Fruit fly (Drosophila melanogaster) whole organism, pupa: ENCODE data around the gene Ald2.

Experiments
- CG10348 ChIP-seq: fragments of 200-800 bp; sonication (Bioruptor generic); IDR thresholded peaks from 2 replicates; pipeline ENCODE4 v1.3.6; 2022; ENCODE audit warnings: missing biosample characterization, missing genetic modification characterization
- CG12605 ChIP-seq: fragments of 200-800 bp; sonication (Bioruptor generic); IDR thresholded peaks from 2 replicates; pipeline ENCODE4 v1.3.6; 2022; ENCODE audit warnings: missing biosample characterization, missing genetic modification characterization
- CG13204 ChIP-seq: fragments of 200-800 bp; sonication (Bioruptor generic); optimal IDR thresholded peaks from 2 replicates; lab custom pipeline; 2018; ENCODE audit warnings: missing biosample characterization, mild to moderate bottlenecking, missing genetic modification characterization, moderate library complexity
- CG14655 ChIP-seq: fragments of 200-800 bp; sonication (Bioruptor generic); optimal IDR thresholded peaks from 3 replicates; lab custom pipeline; 2017; ENCODE audit warnings: mild to moderate bottlenecking, missing biosample characterization, missing genetic modification reagents, missing genetic modification characterization
- CG15710 ChIP-seq: fragments of 200-800 bp; sonication (Bioruptor generic); optimal IDR thresholded peaks from 2 replicates; lab custom pipeline; 2018; ENCODE audit warnings: missing biosample characterization, mild to moderate bottlenecking, missing genetic modification characterization, moderate library complexity
- CG17806 ChIP-seq: fragments of 200-800 bp; sonication (Bioruptor generic); optimal IDR thresholded peaks from 2 replicates; lab custom pipeline; 2018; ENCODE audit warnings: missing biosample characterization, mild to moderate bottlenecking, missing genetic modification characterization, moderate library complexity
- CG32121 ChIP-seq: fragments of 200-800 bp; sonication (Bioruptor generic); IDR thresholded peaks from 2 replicates; pipeline ENCODE4 v1.3.6; 2022; ENCODE audit warnings: missing biosample characterization, missing genetic modification characterization
- CG34367 ChIP-seq: fragments of 200-800 bp; sonication (Bioruptor generic); optimal IDR thresholded peaks from 2 replicates; lab custom pipeline; 2018; ENCODE audit warnings: missing biosample characterization, mild to moderate bottlenecking, missing genetic modification characterization
- CG4496 ChIP-seq: fragments of 200-800 bp; sonication (Bioruptor generic); IDR thresholded peaks from 3 replicates; pipeline ENCODE4 v1.3.6; 2022; ENCODE audit warnings: missing biosample characterization, missing genetic modification characterization
- CG8159 ChIP-seq: fragments of 200-800 bp; sonication (Bioruptor generic); optimal IDR thresholded peaks from 3 replicates; lab custom pipeline; 2018; ENCODE audit warnings: missing biosample characterization, mild to moderate bottlenecking, missing genetic modification characterization, moderate library complexity
- CG8301 ChIP-seq: fragments of 200-800 bp; sonication (Bioruptor generic); optimal IDR thresholded peaks from 2 replicates; lab custom pipeline; 2018; ENCODE audit warnings: missing biosample characterization, mild to moderate bottlenecking, missing genetic modification characterization
- CG9948 ChIP-seq: fragments of 200-800 bp; sonication (Bioruptor generic); optimal IDR thresholded peaks from 2 replicates; lab custom pipeline; 2018; ENCODE audit warnings: missing biosample characterization, mild to moderate bottlenecking, missing genetic modification characterization, moderate library complexity
- D1 ChIP-seq: fragments of 200-800 bp; sonication (Bioruptor generic); optimal IDR thresholded peaks from 2 replicates; lab custom pipeline; 2018; ENCODE audit warnings: missing biosample characterization, mild to moderate bottlenecking, missing genetic modification characterization, moderate library complexity
- EcR ChIP-seq: fragments of 200-800 bp; sonication (Bioruptor generic); optimal IDR thresholded peaks from 3 replicates; lab custom pipeline; 2019; ENCODE audit warnings: missing biosample characterization, missing genetic modification characterization, mild to moderate bottlenecking, moderate library complexity, missing genetic modification reagents
- Ets98B ChIP-seq: fragments of 200-800 bp; sonication (Bioruptor generic); IDR thresholded peaks from 2 replicates; pipeline ENCODE4 v1.3.6; 2022; ENCODE audit warnings: missing biosample characterization, missing genetic modification characterization
- Pif1A ChIP-seq: fragments of 200-800 bp; sonication (Bioruptor generic); optimal IDR thresholded peaks from 3 replicates; lab custom pipeline; 2016; ENCODE audit warnings: missing biosample characterization, missing genetic modification characterization
- Pif1B ChIP-seq: fragments of 200-800 bp; sonication (Bioruptor generic); optimal IDR thresholded peaks from 3 replicates; lab custom pipeline; 2016; ENCODE audit warnings: missing biosample characterization, missing genetic modification characterization
- Snoo ChIP-seq: fragments of 200-800 bp; sonication (Bioruptor generic); optimal IDR thresholded peaks from 3 replicates; lab custom pipeline; 2017; ENCODE audit warnings: missing biosample characterization, mild to moderate bottlenecking, missing genetic modification characterization, inconsistent platforms
- fd96Ca ChIP-seq: fragments of 200-800 bp; sonication (Bioruptor generic); IDR thresholded peaks from 3 replicates; pipeline ENCODE4 v1.3.6; 2022; ENCODE audit warnings: missing biosample characterization, missing genetic modification characterization
- gl ChIP-seq: fragments of 200-800 bp; sonication (Bioruptor generic); optimal IDR thresholded peaks from 2 replicates; lab custom pipeline; 2018; ENCODE audit warnings: missing biosample characterization, mild to moderate bottlenecking, missing genetic modification characterization
- rn ChIP-seq: fragments of 200-800 bp; sonication (Bioruptor generic); IDR thresholded peaks from 2 replicates; pipeline ENCODE4 v1.3.6; 2022; ENCODE audit warnings: missing biosample characterization, missing genetic modification characterization

The Ald2 gene

DNA sequence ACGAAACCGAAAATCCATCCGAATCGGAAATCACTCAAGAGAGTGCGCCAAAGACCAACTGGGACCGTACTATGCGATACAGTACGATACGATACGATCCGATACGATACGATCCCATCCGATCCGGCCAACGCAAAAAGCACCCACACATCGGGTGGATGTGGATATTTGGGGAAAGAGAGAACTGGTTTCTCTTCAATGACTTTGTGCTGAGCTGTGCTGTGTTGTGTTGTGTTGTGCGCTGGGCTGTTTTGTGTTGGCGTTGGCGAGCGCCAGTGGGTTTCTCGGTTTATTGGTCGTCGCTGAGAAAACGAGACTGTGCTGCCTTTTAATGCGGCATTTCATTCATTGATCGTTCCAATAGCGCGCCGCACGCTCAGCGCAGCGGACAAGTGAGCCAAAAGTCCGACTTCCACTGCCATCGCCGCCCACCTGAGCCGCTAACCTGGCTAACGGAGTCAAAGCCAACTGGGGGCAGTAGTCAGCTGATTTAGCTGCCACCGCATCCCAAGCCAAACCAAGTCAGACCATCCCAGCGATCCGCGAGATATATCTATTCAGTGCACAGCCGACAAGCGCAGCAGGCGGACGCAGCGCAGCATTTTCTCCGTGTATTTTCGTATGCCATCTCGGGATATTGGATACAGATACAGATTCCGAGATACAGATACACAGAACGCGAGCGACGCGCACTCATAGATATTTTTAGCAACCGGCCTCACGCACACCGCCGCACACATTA, 26.7 kb downstream of the Ald2 start, which contains the start of gene tx:
tx (plus strand) TSS at position 324 of the 742 bp plus-strand sequence.
- no peak for TF ChIP-seq CG10348 (GFP tag; lab: Robert Waterston, UW)
- TF ChIP-seq CG34367 (tag; lab: Kevin White, UChicago) = no peak
- no peak for TF ChIP-seq Snoo (tag; lab: Kevin White, UChicago)
- TF ChIP-seq CG8301 (tag; lab: Kevin White, UChicago) = no peak
- 0 out of 3 replicates have a peak, but pooled peaks have one; percentile 7 for TF ChIP-seq CG4496 (GFP tag; lab: Robert Waterston, UW)
- TF ChIP-seq Ets98B (GFP tag; lab: Robert Waterston, UW) = peak; percentile 9; the same call in 1 of the 2 replicates
- TF ChIP-seq CG32121 (GFP tag; lab: Robert Waterston, UW) = 0 out of 2 replicates have a peak, but pooled peaks have one; percentile 38
- TF ChIP-seq CG12605 (GFP tag; lab: Robert Waterston, UW) = peak; percentile 10; the same call in 1 of the 2 replicates
- no peak for TF ChIP-seq D1 (tag; lab: Kevin White, UChicago)
- no peak; the same call in 2 of the 3 replicates for TF ChIP-seq fd96Ca (GFP tag; lab: Robert Waterston, UW)
- TF ChIP-seq CG17806 (tag; lab: Kevin White, UChicago) = no peak
- TF ChIP-seq CG13204 (GFP tag; lab: Kevin White, UChicago) = peak; percentile 56
- TF ChIP-seq CG15710 = no peak
- TF ChIP-seq, all 21 proteins: peak for 5

DNA sequence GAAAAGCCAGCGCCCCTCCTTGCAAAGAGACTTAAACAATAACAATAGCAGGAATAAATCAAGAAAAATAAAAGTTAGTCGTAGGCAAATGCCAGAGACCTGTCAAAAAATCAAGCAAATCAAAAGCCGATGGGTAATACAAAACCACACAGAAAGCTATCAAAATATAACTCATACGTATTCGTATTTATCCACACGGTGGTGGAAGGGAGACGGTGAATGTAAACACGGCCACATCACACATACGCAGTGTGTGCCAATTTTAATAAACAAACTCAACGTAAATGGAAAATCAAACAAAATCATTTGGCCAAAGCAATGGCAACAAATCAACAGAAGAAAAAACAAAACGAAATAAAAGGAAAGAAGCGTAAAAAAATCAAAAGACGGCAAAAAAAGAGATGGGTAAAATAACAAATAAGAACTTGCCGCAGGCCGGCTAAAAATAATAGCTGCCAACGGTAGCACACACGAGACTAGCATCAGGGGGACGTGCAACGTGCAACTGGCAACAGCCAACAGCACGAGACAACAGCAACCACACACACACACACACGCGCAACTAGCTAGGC, 28.8 kb downstream of the Ald2 start:
- TF ChIP-seq CG8301 (tag; lab: Kevin White, UChicago) (peak; percentile 46), fd96Ca (GFP tag; lab: Robert Waterston, UW) (peak; percentile 57; the same call in 2 of the 3 replicates), CG14655 (GFP tag; lab: Kevin White, UChicago) (peak; percentile 51), CG15710 (no peak), CG32121 (GFP tag; lab: Robert Waterston, UW) (peak; percentile 62), Pif1B (GFP tag; lab: Kevin White, UChicago) (no peak), rn (GFP tag; lab: Robert Waterston, UW) (peak; percentile 40), CG4496 (GFP tag; lab: Robert Waterston, UW) (peak; percentile 66; the same call in 2 of the 3 replicates), Ets98B (GFP tag; lab: Robert Waterston, UW) (peak; percentile 70), Snoo (tag; lab: Kevin White, UChicago) (no peak), gl (tag; lab: Kevin White, UChicago) (peak; percentile 2), Pif1A (no peak), CG12605 (GFP tag; lab: Robert Waterston, UW) (peak; percentile 57; the same call in 1 of the 2 replicates)

DNA sequence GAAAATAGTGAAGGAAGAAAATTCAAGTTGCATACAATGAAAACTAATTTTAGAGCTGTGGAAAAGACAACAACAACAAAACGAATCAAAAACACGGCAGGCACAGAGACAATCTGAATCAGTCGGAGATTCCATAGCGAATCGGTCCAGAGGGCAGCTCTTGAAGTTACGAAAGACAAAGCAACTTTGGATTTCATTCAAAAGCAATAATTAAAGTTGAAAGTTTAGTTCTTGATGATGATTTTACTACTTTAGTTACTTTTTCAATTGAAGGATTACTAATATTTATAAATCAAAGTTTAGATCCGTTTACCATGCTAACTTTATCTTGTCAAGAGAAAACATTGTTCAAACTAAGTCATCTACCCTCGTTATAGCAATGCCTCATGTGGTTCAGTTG, 29.5 kb downstream of the Ald2 start:
- TF ChIP-seq gl (tag; lab: Kevin White, UChicago) = no peak
- no peak for TF ChIP-seq D1 (tag; lab: Kevin White, UChicago)
- no peak for TF ChIP-seq Ets98B (GFP tag; lab: Robert Waterston, UW)
- TF ChIP-seq Pif1A = no peak
- no peak for TF ChIP-seq CG12605 (GFP tag; lab: Robert Waterston, UW)
- no peak for TF ChIP-seq CG34367 (tag; lab: Kevin White, UChicago)
- TF ChIP-seq CG14655 (GFP tag; lab: Kevin White, UChicago) = peak; percentile 41
- peak; percentile 4 for TF ChIP-seq CG8159 (tag; lab: Kevin White, UChicago)
- no peak for TF ChIP-seq Snoo (tag; lab: Kevin White, UChicago)
- 0 out of 3 replicates have a peak, but pooled peaks have one; percentile 42 for TF ChIP-seq CG4496 (GFP tag; lab: Robert Waterston, UW)
- TF ChIP-seq CG10348 (GFP tag; lab: Robert Waterston, UW) = no peak
- TF ChIP-seq rn (GFP tag; lab: Robert Waterston, UW) = no peak
- TF ChIP-seq CG13204 (GFP tag; lab: Kevin White, UChicago) = no peak
- TF ChIP-seq CG9948 (tag; lab: Kevin White, UChicago) = no peak
- no peak for TF ChIP-seq CG32121 (GFP tag; lab: Robert Waterston, UW)
- no peak for TF ChIP-seq EcR (GFP tag; lab: Kevin White, UChicago)
- no peak for TF ChIP-seq CG15710
- TF ChIP-seq CG17806 (tag; lab: Kevin White, UChicago) = no peak
- peak; percentile 25 for TF ChIP-seq CG8301 (tag; lab: Kevin White, UChicago)
- TF ChIP-seq Pif1B (GFP tag; lab: Kevin White, UChicago) = no peak
- no peak for TF ChIP-seq fd96Ca (GFP tag; lab: Robert Waterston, UW)

DNA sequence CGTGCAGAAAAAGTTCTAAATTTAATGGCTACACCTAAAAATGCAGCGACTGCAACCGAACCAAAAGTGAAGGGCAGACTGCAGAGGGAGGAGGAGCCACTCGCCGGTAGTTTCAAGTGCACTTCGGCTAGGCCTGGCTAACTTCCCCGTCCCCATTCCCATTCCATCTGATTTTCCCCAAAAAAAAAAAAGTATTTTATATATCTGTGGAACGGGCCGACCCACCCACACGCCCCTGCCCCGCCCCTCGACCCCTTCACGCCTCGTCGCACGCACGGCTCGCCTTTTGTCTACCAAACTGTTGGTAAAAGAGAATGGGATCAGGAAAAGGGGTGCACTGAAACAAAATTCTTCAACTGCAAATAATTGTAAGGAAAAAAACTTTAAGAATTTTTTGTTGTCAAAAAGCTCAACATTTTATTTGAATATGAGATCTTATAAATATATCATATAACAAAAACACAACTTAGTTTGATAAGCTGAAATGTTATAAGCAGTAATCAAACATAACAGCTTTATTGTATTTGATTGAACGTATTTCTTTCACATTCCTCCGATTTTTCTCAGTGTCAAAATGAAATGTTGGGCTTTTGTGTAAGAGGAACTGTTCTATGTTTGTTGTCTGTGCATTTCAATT, 30.1 kb downstream of the Ald2 start:
- TF ChIP-seq rn (GFP tag; lab: Robert Waterston, UW) = no peak
- peak; percentile 40; the same call in 1 of the 2 replicates for TF ChIP-seq CG32121 (GFP tag; lab: Robert Waterston, UW)
- peak; percentile 53; the same call in 1 of the 2 replicates for TF ChIP-seq Ets98B (GFP tag; lab: Robert Waterston, UW)
- TF ChIP-seq CG17806 (tag; lab: Kevin White, UChicago) = peak; percentile 53
- TF ChIP-seq CG15710 = no peak
- peak; percentile 54 for TF ChIP-seq CG8159 (tag; lab: Kevin White, UChicago)
- no peak for TF ChIP-seq gl (tag; lab: Kevin White, UChicago)
- 0 out of 3 replicates have a peak, but pooled peaks have one; percentile 17 for TF ChIP-seq CG4496 (GFP tag; lab: Robert Waterston, UW)
- peak; percentile 38; the same call in 1 of the 3 replicates for TF ChIP-seq fd96Ca (GFP tag; lab: Robert Waterston, UW)
- TF ChIP-seq CG9948 (tag; lab: Kevin White, UChicago) = peak; percentile 48
- peak; percentile 85 for TF ChIP-seq CG8301 (tag; lab: Kevin White, UChicago)
- peak; percentile 43 for TF ChIP-seq Pif1A
- no peak for TF ChIP-seq D1 (tag; lab: Kevin White, UChicago)
- TF ChIP-seq CG14655 (GFP tag; lab: Kevin White, UChicago) = peak; percentile 87
- TF ChIP-seq, all 21 proteins: peak for 10
